Fruit fly (Drosophila melanogaster): ENCODE results near the gene Jhbp2.

DNA sequence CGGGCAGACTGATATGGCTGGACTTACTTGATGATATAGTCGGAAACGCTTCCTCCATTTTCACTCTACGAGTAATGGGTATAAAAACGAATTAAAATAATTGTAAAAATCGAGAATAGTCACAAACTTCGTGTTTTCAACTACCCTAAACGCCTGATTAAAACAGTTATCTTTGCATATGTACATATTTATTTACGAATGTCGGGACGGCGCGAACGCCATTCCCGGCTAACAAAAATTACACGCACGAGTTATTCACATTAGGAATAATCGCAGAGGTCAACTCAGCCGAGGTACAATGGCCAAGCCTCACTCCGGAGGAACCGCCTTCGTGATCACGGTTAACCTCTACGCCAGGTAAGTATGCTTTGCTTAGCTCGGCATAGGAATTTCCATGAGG is 13.4 kb downstream of the Jhbp2 start:
- TF ChIP-seq pan (optimal IDR thresholded peaks at IDR 0.05) (no peak), br (GFP tag; optimal IDR thresholded peaks at IDR 0.05) (no peak), foxo (GFP tag; optimal IDR thresholded peaks at IDR 0.05) (no peak), Sp1 (GFP tag; optimal IDR thresholded peaks at IDR 0.05) (no peak), Abd-B (GFP tag; optimal IDR thresholded peaks at IDR 0.05) (no peak), jim (GFP tag; optimal IDR thresholded peaks at IDR 0.05) (no peak)

Data from whole organism, wandering third instar larva.